Fruit fly (Drosophila melanogaster): Measurements from ENCODE around the gene CG12056.

- TF ChIP-seq fd96Ca (GFP tag; IDR thresholded peaks at IDR 0.05) (no peak), EcR (GFP tag; optimal IDR thresholded peaks at IDR 0.05) (no peak), Ets98B (GFP tag; IDR thresholded peaks at IDR 0.05) (no peak), CG9948 (tag; optimal IDR thresholded peaks at IDR 0.05) (no peak), CG13204 (GFP tag; optimal IDR thresholded peaks at IDR 0.05) (no peak), CG14655 (GFP tag; optimal IDR thresholded peaks at IDR 0.05) (no peak), CG32121 (GFP tag; IDR thresholded peaks at IDR 0.05) (no peak), CG4496 (GFP tag; IDR thresholded peaks at IDR 0.05) (no peak), D1 (tag; optimal IDR thresholded peaks at IDR 0.05) (no peak), CG10348 (GFP tag; IDR thresholded peaks at IDR 0.05) (no peak), CG12605 (GFP tag; IDR thresholded peaks at IDR 0.05) (no peak), Pif1A (GFP tag; optimal IDR thresholded peaks at IDR 0.05) (no peak)
Measured at dm6 chrX:9168273-9168672, 24.2 kb upstream of the CG12056 start.
